Worm (Caenorhabditis elegans) whole organism, mixed stage, embryonic: ENCODE data around the gene M106.8.

ENCODE experiments used
- ceh-43 ChIP-seq: fragments of 200-800 bp; sonication (Bioruptor generic); optimal IDR thresholded peaks from 2 replicates; lab custom pipeline; 2018; ENCODE audit warnings: mild to moderate bottlenecking, missing genetic modification characterization, moderate library complexity, missing compliant biosample characterization
- elt-3 ChIP-seq: fragments of 150-350 bp; optimal IDR thresholded peaks from 2 replicates; lab custom pipeline; 2014; ENCODE audit warnings: missing biosample characterization, missing genetic modification characterization
- ham-2 ChIP-seq: fragments of 200-800 bp; sonication (Bioruptor generic); optimal IDR thresholded peaks from 2 replicates; lab custom pipeline; 2018; ENCODE audit warnings: mild to moderate bottlenecking, missing genetic modification characterization, missing compliant biosample characterization
- hlh-1 ChIP-seq: fragments of 150-350 bp; optimal IDR thresholded peaks from 2 replicates; lab custom pipeline; 2014; ENCODE audit warnings: missing biosample characterization, missing genetic modification reagents, missing genetic modification characterization
- lsy-2 ChIP-seq: fragments of 150-350 bp; optimal IDR thresholded peaks from 2 replicates; lab custom pipeline; 2014; ENCODE audit warnings: missing biosample characterization, missing genetic modification characterization
- nhr-237 ChIP-seq: fragments of 150-350 bp; optimal IDR thresholded peaks from 2 replicates; lab custom pipeline; 2014; ENCODE audit warnings: missing biosample characterization, missing genetic modification characterization
- pha-4 ChIP-seq: fragments of 150-350 bp; optimal IDR thresholded peaks from 2 replicates; lab custom pipeline; 2018; ENCODE audit warnings: missing biosample characterization, missing genetic modification reagents, missing genetic modification characterization
- snpc-4 ChIP-seq: fragments of 150-350 bp; optimal IDR thresholded peaks from 2 replicates; lab custom pipeline; 2014; ENCODE audit warnings: missing biosample characterization, missing genetic modification characterization
- tbx-8 ChIP-seq: fragments of 200-800 bp; sonication (Bioruptor generic); optimal IDR thresholded peaks from 2 replicates; lab custom pipeline; 2018; ENCODE audit warnings: mild to moderate bottlenecking, missing genetic modification characterization, moderate library complexity, missing compliant biosample characterization
- unc-62 ChIP-seq: fragments of 150-350 bp; optimal IDR thresholded peaks from 2 replicates; lab custom pipeline; 2014; ENCODE audit warnings: missing biosample characterization, missing genetic modification reagents, missing genetic modification characterization

DNA sequence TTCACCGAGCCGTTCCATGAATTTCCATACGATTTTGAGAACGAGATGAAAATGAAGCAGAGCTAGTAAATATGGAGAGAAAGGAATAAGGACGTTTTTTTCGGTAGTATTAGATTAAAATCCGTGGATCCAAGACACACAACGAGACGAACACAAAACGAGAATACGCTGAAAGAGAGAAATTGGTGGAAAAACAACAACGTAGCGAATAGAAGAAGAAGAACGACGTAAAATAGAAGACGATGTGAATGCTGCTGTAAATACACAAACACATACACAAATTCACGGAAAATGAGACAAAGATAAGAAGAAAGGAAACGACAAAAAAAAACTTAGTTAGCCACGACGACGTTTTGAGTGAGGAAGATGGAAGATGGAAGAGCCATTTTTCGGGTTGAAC, 8.7 kb downstream of the M106.8 start:
- TF ChIP-seq ham-2 (GFP tag; lab: Kevin White, UChicago) = no peak
- TF ChIP-seq unc-62 = no peak
- TF ChIP-seq hlh-1 (tag; lab: Kevin White, UChicago) = no peak
- TF ChIP-seq lsy-2 (tag; lab: Kevin White, UChicago) = no peak
- no peak for TF ChIP-seq ceh-43 (GFP tag; lab: Kevin White, UChicago)
- no peak for TF ChIP-seq nhr-237 (tag; lab: Kevin White, UChicago)
- no peak for TF ChIP-seq snpc-4 (tag; lab: Kevin White, UChicago)
- no peak for TF ChIP-seq elt-3 (tag; lab: Kevin White, UChicago)
- TF ChIP-seq tbx-8 (GFP tag; lab: Kevin White, UChicago) = no peak
- no peak for TF ChIP-seq pha-4 (tag; lab: Kevin White, UChicago)
